Worm (Caenorhabditis elegans) whole organism, midembryonic: Measurements from ENCODE around the gene ZC239.4.
"Not testable (repeated sequence)": the region's sequence is repeated elsewhere in the genome, so short reads cannot be mapped to it uniquely, and the experiment has no call there.

ENCODE experiments used
- T22C8.4 ChIP-seq: fragments of 200-800 bp; sonication (Bioruptor generic); IDR thresholded peaks from 2 replicates; pipeline ENCODE4 v1.3.6; 2022; ENCODE audit warnings: missing genetic modification characterization, missing compliant biosample characterization
- cog-1 ChIP-seq: sonication (generic microtip); optimal IDR thresholded peaks from 2 replicates; lab custom pipeline; 2016; ENCODE audit warnings: missing genetic modification characterization, missing compliant biosample characterization
- flt-1 ChIP-seq: fragments of 200-800 bp; sonication (Bioruptor generic); IDR thresholded peaks from 2 replicates; pipeline ENCODE4 v1.3.6; 2022; ENCODE audit warnings: missing genetic modification characterization, missing compliant biosample characterization
- klf-2 ChIP-seq: fragments of 200-800 bp; sonication (Bioruptor generic); conservative IDR thresholded peaks from 2 replicates; pipeline ENCODE4 v1.3.6; 2022; ENCODE audit warnings: missing genetic modification reagents, missing genetic modification characterization, missing compliant biosample characterization
- med-1 ChIP-seq: sonication (generic microtip); optimal IDR thresholded peaks from 2 replicates; lab custom pipeline; 2017; ENCODE audit warnings: missing genetic modification characterization, mild to moderate bottlenecking, missing compliant biosample characterization, antibody characterized with exemption, missing genetic modification reagents; ENCODE audit not compliant: insufficient read depth
- ref-1 ChIP-seq: fragments of 200-800 bp; sonication (Bioruptor generic); conservative IDR thresholded peaks from 2 replicates; pipeline ENCODE4 v1.3.6; 2022; ENCODE audit warnings: missing genetic modification reagents, missing genetic modification characterization, missing compliant biosample characterization
- tab-1 ChIP-seq: fragments of 200-800 bp; sonication (Bioruptor generic); IDR thresholded peaks from 2 replicates; pipeline ENCODE4 v1.3.6; 2022; ENCODE audit warnings: missing genetic modification characterization, missing compliant biosample characterization
- ztf-23 ChIP-seq: fragments of 200-800 bp; sonication (Bioruptor generic); IDR thresholded peaks from 2 replicates; pipeline ENCODE4 v1.3.6; 2022; ENCODE audit warnings: missing genetic modification reagents, missing genetic modification characterization, missing compliant biosample characterization
- ztf-29 ChIP-seq: fragments of 200-800 bp; sonication (Bioruptor generic); IDR thresholded peaks from 2 replicates; pipeline ENCODE4 v1.3.6; 2022; ENCODE audit warnings: missing genetic modification reagents, missing genetic modification characterization, missing compliant biosample characterization

The ZC239.4 gene

ce11 chrII:3213898-3214297 is at the start of gene ZC239.4:
Gene ZC239.4 (plus strand): TSS chrII:3214198.
- TF ChIP-seq ztf-23 (no peak), med-1 (GFP tag; lab: Kevin White, UChicago) (no peak), ref-1 (GFP tag; lab: Robert Waterston, UW) (no peak), cog-1 (no peak), tab-1 (no peak), flt-1 (GFP tag; lab: Robert Waterston, UW) (no peak), ztf-29 (GFP tag; lab: Robert Waterston, UW) (no peak), klf-2 (GFP tag; lab: Robert Waterston, UW) (no peak), T22C8.4 (GFP tag; lab: Robert Waterston, UW) (no peak)

- TF ChIP-seq flt-1 (GFP tag; lab: Robert Waterston, UW) (no peak), tab-1 (no peak), ztf-29 (GFP tag; lab: Robert Waterston, UW) (no peak), cog-1 (no peak), ztf-23 (no peak), klf-2 (GFP tag; lab: Robert Waterston, UW) (no peak), ref-1 (GFP tag; lab: Robert Waterston, UW) (no peak), med-1 (GFP tag; lab: Kevin White, UChicago) (no peak), T22C8.4 (GFP tag; lab: Robert Waterston, UW) (no peak)
Measured at ce11 chrII:3170089-3170488, 43.9 kb upstream of the ZC239.4 start, which contains the start of gene fbxc-55. Gene fbxc-55 (minus strand): TSS chrII:3170189.

- TF ChIP-seq ref-1 (GFP tag; lab: Robert Waterston, UW) (no peak), T22C8.4 (GFP tag; lab: Robert Waterston, UW) (no peak), ztf-23 (no peak), med-1 (GFP tag; lab: Kevin White, UChicago) (no peak), ztf-29 (GFP tag; lab: Robert Waterston, UW) (no peak), flt-1 (GFP tag; lab: Robert Waterston, UW) (no peak), tab-1 (no peak)
Measured at ce11 chrII:3172176-3172575, 41.8 kb upstream of the ZC239.4 start, which contains the start of gene Y27F2A.10. Gene Y27F2A.10 (minus strand): TSS chrII:3172276.

- TF ChIP-seq med-1 (GFP tag; lab: Kevin White, UChicago); tab-1; ztf-23: not testable (repeated sequence)
Measured at ce11 chrII:3177663-3178062, 36.3 kb upstream of the ZC239.4 start, which contains the start of gene sri-40. Gene sri-40 (plus strand): TSS chrII:3177963.

ce11 chrII:3183300-3183840 is 30.6 kb upstream of the ZC239.4 start, which contains the start of the genes Y27F2A.6 and Y27F2A.8:
Gene Y27F2A.6 (minus strand): TSS chrII:3183400.
Gene Y27F2A.8 (plus strand): TSS chrII:3183790.
- TF ChIP-seq ref-1 (GFP tag; lab: Robert Waterston, UW); med-1 (GFP tag; lab: Kevin White, UChicago); ztf-29 (GFP tag; lab: Robert Waterston, UW): not testable (repeated sequence)

ce11 chrII:3184858-3185257 is 29.1 kb upstream of the ZC239.4 start, which contains the start of gene sri-78:
Gene sri-78 (plus strand): TSS chrII:3185158.
- not testable (repeated sequence) for TF ChIP-seq tab-1; cog-1; T22C8.4 (GFP tag; lab: Robert Waterston, UW)

ce11 chrII:3185848-3186247 is 28.1 kb upstream of the ZC239.4 start:
- TF ChIP-seq tab-1, result no peak
- no peak for TF ChIP-seq klf-2 (GFP tag; lab: Robert Waterston, UW)
- TF ChIP-seq T22C8.4 (GFP tag; lab: Robert Waterston, UW), result no peak
- no peak for TF ChIP-seq cog-1
- TF ChIP-seq ztf-29 (GFP tag; lab: Robert Waterston, UW), result no peak
- no peak for TF ChIP-seq ztf-23
- TF ChIP-seq flt-1 (GFP tag; lab: Robert Waterston, UW), result no peak
- TF ChIP-seq med-1 (GFP tag; lab: Kevin White, UChicago), result no peak
- TF ChIP-seq ref-1 (GFP tag; lab: Robert Waterston, UW), result no peak

- TF ChIP-seq tab-1; ref-1 (GFP tag; lab: Robert Waterston, UW); cog-1: not testable (repeated sequence)
Measured at ce11 chrII:3189038-3189437, 25.0 kb upstream of the ZC239.4 start, which contains the start of gene Y27F2A.11. Gene Y27F2A.11 (plus strand): TSS chrII:3189338.

- not testable (repeated sequence) for TF ChIP-seq ztf-29 (GFP tag; lab: Robert Waterston, UW); klf-2 (GFP tag; lab: Robert Waterston, UW); tab-1
Measured at ce11 chrII:3191544-3191943, 22.5 kb upstream of the ZC239.4 start, which contains the start of gene Y27F2A.9. Gene Y27F2A.9 (minus strand): TSS chrII:3191644.

ce11 chrII:3195739-3196138 is 18.3 kb upstream of the ZC239.4 start:
- TF ChIP-seq klf-2 (GFP tag; lab: Robert Waterston, UW), result no peak
- TF ChIP-seq T22C8.4 (GFP tag; lab: Robert Waterston, UW), result no peak
- no peak for TF ChIP-seq ref-1 (GFP tag; lab: Robert Waterston, UW)
- TF ChIP-seq ztf-29 (GFP tag; lab: Robert Waterston, UW), result no peak
- no peak for TF ChIP-seq tab-1
- TF ChIP-seq flt-1 (GFP tag; lab: Robert Waterston, UW), result no peak
- TF ChIP-seq med-1 (GFP tag; lab: Kevin White, UChicago), result no peak
- no peak for TF ChIP-seq cog-1
- TF ChIP-seq ztf-23, result no peak
